Fruit fly (Drosophila melanogaster) whole organism, adult: ENCODE measurements around the gene comm2.

Experiments used
- CG12768 ChIP-seq: fragments of 200-800 bp; sonication (Bioruptor generic); optimal IDR thresholded peaks from 2 replicates; lab custom pipeline; 2017; ENCODE audit warnings: missing biosample characterization, missing genetic modification characterization, mild to moderate bottlenecking, moderate library complexity, missing genetic modification reagents
- CG14711 ChIP-seq: fragments of 200-800 bp; sonication (Bioruptor generic); optimal IDR thresholded peaks from 2 replicates; lab custom pipeline; 2018; ENCODE audit warnings: missing biosample characterization, mild to moderate bottlenecking, missing genetic modification characterization, moderate library complexity
- CG33017 ChIP-seq: fragments of 200-800 bp; sonication (Bioruptor generic); optimal IDR thresholded peaks from 2 replicates; lab custom pipeline; 2018; ENCODE audit warnings: missing biosample characterization, mild to moderate bottlenecking, missing genetic modification characterization, moderate library complexity
- CG5204 ChIP-seq: fragments of 200-800 bp; sonication (Bioruptor generic); optimal IDR thresholded peaks from 2 replicates; lab custom pipeline; 2016; ENCODE audit warnings: missing biosample characterization, missing genetic modification characterization
- Clk ChIP-seq: fragments of 200-800 bp; sonication (Bioruptor generic); optimal IDR thresholded peaks from 2 replicates; lab custom pipeline; 2017; ENCODE audit warnings: missing biosample characterization, missing genetic modification characterization
- Crg-1 ChIP-seq: fragments of 200-800 bp; sonication (Bioruptor generic); optimal IDR thresholded peaks from 2 replicates; lab custom pipeline; 2016; ENCODE audit warnings: missing biosample characterization, missing genetic modification characterization
- Mnt ChIP-seq: fragments of 200-800 bp; sonication (Bioruptor generic); optimal IDR thresholded peaks from 2 replicates; lab custom pipeline; 2016; ENCODE audit warnings: missing biosample characterization, mild to moderate bottlenecking, missing genetic modification characterization
- bab1 ChIP-seq: fragments of 200-800 bp; sonication (Bioruptor generic); optimal IDR thresholded peaks from 3 replicates; lab custom pipeline; 2019; ENCODE audit warnings: missing biosample characterization, mild to moderate bottlenecking, missing genetic modification characterization, moderate library complexity
- cnc ChIP-seq, 2 experiments: fragments of >200 bp; optimal IDR thresholded peaks; 2 replicates each; lab custom pipeline; 2017
- tj ChIP-seq: fragments of 200-800 bp; sonication (Bioruptor generic); optimal IDR thresholded peaks from 3 replicates; lab custom pipeline; 2017; ENCODE audit warnings: missing biosample characterization, mild to moderate bottlenecking, missing genetic modification characterization, moderate library complexity
- toe ChIP-seq: fragments of 200-800 bp; sonication (Bioruptor generic); optimal IDR thresholded peaks from 2 replicates; lab custom pipeline; 2016; ENCODE audit warnings: missing biosample characterization, missing genetic modification characterization

DNA sequence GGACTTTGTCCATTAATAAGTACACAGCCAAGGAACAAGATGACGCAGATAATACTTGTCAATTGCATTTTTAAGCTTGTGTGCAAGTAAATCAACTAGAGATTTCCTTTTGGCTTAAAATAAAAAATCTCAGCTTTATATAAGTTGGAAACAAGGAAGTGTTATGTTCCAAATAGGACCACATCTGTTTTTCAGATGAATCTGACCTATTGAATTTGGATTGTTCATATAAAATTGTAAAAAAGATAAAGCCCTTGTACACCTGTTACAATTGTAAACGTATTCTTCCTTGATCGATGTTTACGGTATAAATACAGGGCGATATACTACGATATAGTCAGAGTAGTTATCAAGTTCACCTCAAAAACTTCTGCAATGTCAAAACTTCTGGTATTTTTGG lies 42.4 kb downstream of the comm2 start, which contains the start of the genes Eig71Ef and Eig71Eg:
- TF ChIP-seq Crg-1 (GFP tag; lab: Kevin White, UChicago), result no peak
- TF ChIP-seq CG5204 (GFP tag; lab: Kevin White, UChicago), result no peak
- no peak for TF ChIP-seq cnc (optimal IDR thresholded peaks at IDR 0.05; lab: Kevin White, UChicago)
- TF ChIP-seq CG33017 (tag; lab: Kevin White, UChicago), result no peak
- no peak for TF ChIP-seq bab1 (GFP tag; lab: Kevin White, UChicago)
- TF ChIP-seq CG14711, result no peak
- TF ChIP-seq toe (GFP tag; lab: Kevin White, UChicago), result no peak
- TF ChIP-seq CG12768 (GFP tag; lab: Kevin White, UChicago), result no peak
- TF ChIP-seq Mnt (GFP tag; lab: Kevin White, UChicago), result no peak
- no peak for TF ChIP-seq Clk (GFP tag; lab: Kevin White, UChicago)
- TF ChIP-seq tj (GFP tag; lab: Kevin White, UChicago), result no peak
